Worm (Caenorhabditis elegans): ENCODE results near the gene fbxa-210.

fbxa-210 gene

ce11 chrV:18125075-18125474, at the start of gene fbxa-210:
Gene fbxa-210, plus strand, starts transcription at chrV:18125375.
- no peak for TF ChIP-seq him-1 (tag; optimal IDR thresholded peaks at IDR 0.05)
- no peak for TF ChIP-seq W03F9.2 (tag; optimal IDR thresholded peaks at IDR 0.05)
- TF ChIP-seq dao-5 (tag; optimal IDR thresholded peaks at IDR 0.05) = no peak

- peak; percentile 2 for TF ChIP-seq him-1 (tag; optimal IDR thresholded peaks at IDR 0.05)
- no peak for TF ChIP-seq dao-5 (tag; optimal IDR thresholded peaks at IDR 0.05)
- peak; percentile 6 for TF ChIP-seq W03F9.2 (tag; optimal IDR thresholded peaks at IDR 0.05)
Measured at ce11 chrV:18079163-18079562, 46.0 kb upstream of the fbxa-210 start.

- TF ChIP-seq W03F9.2 (tag; optimal IDR thresholded peaks at IDR 0.05) = no peak
- no peak for TF ChIP-seq him-1 (tag; optimal IDR thresholded peaks at IDR 0.05)
- TF ChIP-seq dao-5 (tag; optimal IDR thresholded peaks at IDR 0.05) = no peak
Measured at ce11 chrV:18081857-18082256, 43.3 kb upstream of the fbxa-210 start, which contains the start of gene nova-1. Gene nova-1, minus strand, starts transcription at chrV:18081957.

ce11 chrV:18085150-18085833, 39.9 kb upstream of the fbxa-210 start, which contains the start of gene fbxa-106:
Gene fbxa-106, minus strand, starts transcription at chrV:18085200.
- TF ChIP-seq W03F9.2 (tag; optimal IDR thresholded peaks at IDR 0.05) (no peak), him-1 (tag; optimal IDR thresholded peaks at IDR 0.05) (no peak), dao-5 (tag; optimal IDR thresholded peaks at IDR 0.05) (no peak)

ce11 chrV:18086174-18086661, 39.0 kb upstream of the fbxa-210 start, which contains the start of gene Y59A8B.12:
Gene Y59A8B.12, minus strand, starts transcription at chrV:18086224.
- no peak for TF ChIP-seq him-1 (tag; optimal IDR thresholded peaks at IDR 0.05)

- TF ChIP-seq dao-5 (tag; optimal IDR thresholded peaks at IDR 0.05) (no peak), W03F9.2 (tag; optimal IDR thresholded peaks at IDR 0.05) (no peak), him-1 (tag; optimal IDR thresholded peaks at IDR 0.05) (no peak)
Measured at ce11 chrV:18086783-18087182, 38.4 kb upstream of the fbxa-210 start, which contains the start of gene slr-2. Gene slr-2, plus strand, starts transcription at chrV:18087123.

ce11 chrV:18091216-18091615, 34.0 kb upstream of the fbxa-210 start:
- TF ChIP-seq dao-5 (tag; optimal IDR thresholded peaks at IDR 0.05) (no peak), W03F9.2 (tag; optimal IDR thresholded peaks at IDR 0.05) (no peak), him-1 (tag; optimal IDR thresholded peaks at IDR 0.05) (no peak)

- TF ChIP-seq him-1 (tag; optimal IDR thresholded peaks at IDR 0.05) = no peak
- no peak for TF ChIP-seq dao-5 (tag; optimal IDR thresholded peaks at IDR 0.05)
- no peak for TF ChIP-seq W03F9.2 (tag; optimal IDR thresholded peaks at IDR 0.05)
Measured at ce11 chrV:18093941-18094340, 31.2 kb upstream of the fbxa-210 start.

- TF ChIP-seq dao-5 (tag; optimal IDR thresholded peaks at IDR 0.05) (no peak), W03F9.2 (tag; optimal IDR thresholded peaks at IDR 0.05) (no peak), him-1 (tag; optimal IDR thresholded peaks at IDR 0.05) (no peak)
Measured at ce11 chrV:18098387-18098786, 26.8 kb upstream of the fbxa-210 start, which contains the start of gene par-4. Gene par-4, plus strand, starts transcription at chrV:18098687.

- TF ChIP-seq dao-5 (tag; optimal IDR thresholded peaks at IDR 0.05) (no peak), him-1 (tag; optimal IDR thresholded peaks at IDR 0.05) (no peak), W03F9.2 (tag; optimal IDR thresholded peaks at IDR 0.05) (no peak)
Measured at ce11 chrV:18106055-18106454, 19.1 kb upstream of the fbxa-210 start.

ce11 chrV:18107969-18108368, 17.2 kb upstream of the fbxa-210 start, which contains the start of gene Y37H2A.1:
Gene Y37H2A.1, plus strand, starts transcription at chrV:18108269.
- TF ChIP-seq W03F9.2 (tag; optimal IDR thresholded peaks at IDR 0.05) (no peak), dao-5 (tag; optimal IDR thresholded peaks at IDR 0.05) (no peak), him-1 (tag; optimal IDR thresholded peaks at IDR 0.05) (no peak)

- TF ChIP-seq him-1 (tag; optimal IDR thresholded peaks at IDR 0.05) = no peak
- no peak for TF ChIP-seq W03F9.2 (tag; optimal IDR thresholded peaks at IDR 0.05)
- TF ChIP-seq dao-5 (tag; optimal IDR thresholded peaks at IDR 0.05) = no peak
Measured at ce11 chrV:18109449-18109848, 15.7 kb upstream of the fbxa-210 start.

- TF ChIP-seq him-1 (tag; optimal IDR thresholded peaks at IDR 0.05) (no peak), W03F9.2 (tag; optimal IDR thresholded peaks at IDR 0.05) (no peak), dao-5 (tag; optimal IDR thresholded peaks at IDR 0.05) (no peak)
Measured at ce11 chrV:18123639-18124038, 1.5 kb upstream of the fbxa-210 start, which contains the start of gene fbxa-107. Gene fbxa-107, plus strand, starts transcription at chrV:18123939.

ce11 chrV:18127192-18127591, 2.0 kb downstream of the fbxa-210 start, which contains the start of gene fbxa-211:
Gene fbxa-211, plus strand, starts transcription at chrV:18127519.
- TF ChIP-seq him-1 (tag; optimal IDR thresholded peaks at IDR 0.05) (no peak), W03F9.2 (tag; optimal IDR thresholded peaks at IDR 0.05) (no peak), dao-5 (tag; optimal IDR thresholded peaks at IDR 0.05) (no peak)

Data from whole organism, L4/young adult.